Fruit fly (Drosophila melanogaster) whole organism, embryonic: ENCODE measurements around the gene Iyd.

Source experiments
- CG10267 ChIP-seq: fragments of 200-800 bp; sonication (Bioruptor generic); optimal IDR thresholded peaks from 2 replicates; lab custom pipeline; 2018; ENCODE audit warnings: missing biosample characterization, mild to moderate bottlenecking, missing genetic modification characterization, moderate library complexity
- CG11695 ChIP-seq: fragments of 200-800 bp; sonication (Bioruptor generic); IDR thresholded peaks from 3 replicates; pipeline ENCODE4 v1.3.6; 2022; ENCODE audit warnings: missing biosample characterization, missing genetic modification characterization
- CG12104 ChIP-seq: fragments of 200-800 bp; sonication (Bioruptor generic); optimal IDR thresholded peaks from 3 replicates; lab custom pipeline; 2016; ENCODE audit warnings: missing biosample characterization, missing genetic modification characterization
- CG12236 ChIP-seq: fragments of 200-800 bp; sonication (Bioruptor generic); optimal IDR thresholded peaks from 2 replicates; lab custom pipeline; 2016; ENCODE audit warnings: missing biosample characterization, missing genetic modification characterization
- CG1233 ChIP-seq: fragments of 200-800 bp; sonication (Bioruptor generic); optimal IDR thresholded peaks from 4 replicates; lab custom pipeline; 2018; ENCODE audit warnings: missing biosample characterization, mild to moderate bottlenecking, missing genetic modification characterization
- CG14050 ChIP-seq: fragments of 200-800 bp; sonication (Bioruptor generic); IDR thresholded peaks from 3 replicates; pipeline ENCODE4 v1.3.6; 2022; ENCODE audit warnings: missing biosample characterization, missing genetic modification characterization
- CG14441 ChIP-seq: fragments of 200-800 bp; sonication (Bioruptor generic); IDR thresholded peaks from 2 replicates; pipeline ENCODE4 v1.3.6; 2022; ENCODE audit warnings: missing biosample characterization, missing genetic modification characterization
- CG15601 ChIP-seq: fragments of 200-800 bp; sonication (Bioruptor generic); optimal IDR thresholded peaks from 3 replicates; lab custom pipeline; 2019; ENCODE audit warnings: missing biosample characterization, mild to moderate bottlenecking, missing genetic modification characterization, moderate library complexity
- CG1602 ChIP-seq: fragments of 200-800 bp; sonication (Bioruptor generic); optimal IDR thresholded peaks from 3 replicates; lab custom pipeline; 2016; ENCODE audit warnings: missing biosample characterization, missing genetic modification characterization
- CG17186 ChIP-seq: fragments of 200-800 bp; sonication (Bioruptor generic); optimal IDR thresholded peaks from 3 replicates; lab custom pipeline; 2017; ENCODE audit warnings: missing biosample characterization, missing genetic modification reagents, missing genetic modification characterization
- CG17361 ChIP-seq: fragments of 200-800 bp; sonication (Bioruptor generic); IDR thresholded peaks from 3 replicates; pipeline ENCODE4 v1.3.6; 2022; ENCODE audit warnings: missing biosample characterization, missing genetic modification characterization
- CG17612 ChIP-seq: fragments of 200-800 bp; sonication (Bioruptor generic); IDR thresholded peaks from 2 replicates; pipeline ENCODE4 v1.3.6; 2022; ENCODE audit warnings: missing biosample characterization, missing genetic modification characterization
- CG2889 ChIP-seq: fragments of 200-800 bp; sonication (Bioruptor generic); IDR thresholded peaks from 3 replicates; pipeline ENCODE4 v1.3.6; 2022; ENCODE audit warnings: missing biosample characterization, missing genetic modification characterization
- CG3407 ChIP-seq: fragments of 200-800 bp; sonication (Bioruptor generic); optimal IDR thresholded peaks from 2 replicates; lab custom pipeline; 2018; ENCODE audit warnings: missing biosample characterization, mild to moderate bottlenecking, missing genetic modification characterization
- CG4328 ChIP-seq: fragments of 200-800 bp; sonication (Bioruptor generic); optimal IDR thresholded peaks from 3 replicates; lab custom pipeline; 2017; ENCODE audit warnings: missing biosample characterization, missing genetic modification reagents, missing genetic modification characterization
- CG4707 ChIP-seq: fragments of 200-800 bp; sonication (Bioruptor generic); optimal IDR thresholded peaks from 2 replicates; lab custom pipeline; 2018; ENCODE audit warnings: missing biosample characterization, mild to moderate bottlenecking, missing genetic modification characterization, moderate library complexity
- CG8290 ChIP-seq, 3 experiments: fragments of 200-800 bp; sonication (Bioruptor generic); optimal IDR thresholded peaks; 2 replicates each; lab custom pipeline; 2016 to 2019; ENCODE audit warnings: missing biosample characterization in 3 of 3, missing genetic modification characterization in 3 of 3, mild to moderate bottlenecking in 2 of 3, moderate library complexity in 1 of 3
- CG8359 ChIP-seq: fragments of 200-800 bp; sonication (Bioruptor generic); optimal IDR thresholded peaks from 2 replicates; lab custom pipeline; 2017; ENCODE audit warnings: missing biosample characterization, mild to moderate bottlenecking, missing genetic modification characterization, borderline replicate concordance
- CrebB ChIP-seq: fragments of 200-800 bp; sonication (Bioruptor generic); optimal IDR thresholded peaks from 3 replicates; lab custom pipeline; 2018; ENCODE audit warnings: missing biosample characterization, mild to moderate bottlenecking, missing genetic modification characterization
- HHEX ChIP-seq: fragments of 200-800 bp; sonication (Bioruptor generic); optimal IDR thresholded peaks from 3 replicates; lab custom pipeline; 2017; ENCODE audit warnings: missing biosample characterization, mild to moderate bottlenecking, missing genetic modification characterization, missing genetic modification reagents
- HmgD ChIP-seq: fragments of 200-800 bp; sonication (Bioruptor generic); optimal IDR thresholded peaks from 3 replicates; lab custom pipeline; 2016; ENCODE audit warnings: missing biosample characterization, missing genetic modification characterization
- Lpt ChIP-seq: fragments of >200 bp; optimal IDR thresholded peaks from 2 replicates; lab custom pipeline; 2018; ENCODE audit warnings: missing biosample characterization, missing genetic modification characterization
- MTF-1 ChIP-seq: fragments of 200-800 bp; sonication (Bioruptor generic); optimal IDR thresholded peaks from 2 replicates; lab custom pipeline; 2018; ENCODE audit warnings: missing biosample characterization, mild to moderate bottlenecking, missing genetic modification characterization, borderline replicate concordance
- Mad ChIP-seq: fragments of 200-800 bp; sonication (Bioruptor generic); optimal IDR thresholded peaks from 2 replicates; lab custom pipeline; 2016; ENCODE audit warnings: missing biosample characterization, missing genetic modification characterization
- Oli ChIP-seq: fragments of 200-800 bp; sonication (Bioruptor generic); optimal IDR thresholded peaks from 2 replicates; lab custom pipeline; 2018; ENCODE audit warnings: missing biosample characterization, mild to moderate bottlenecking, missing genetic modification characterization, moderate library complexity
- Optix ChIP-seq: fragments of 200-800 bp; sonication (Bioruptor generic); IDR thresholded peaks from 3 replicates; pipeline ENCODE4 v1.3.6; 2022; ENCODE audit warnings: missing biosample characterization, missing genetic modification characterization
- Sry-δ ChIP-seq: fragments of 200-800 bp; sonication (Bioruptor generic); optimal IDR thresholded peaks from 2 replicates; lab custom pipeline; 2016; ENCODE audit warnings: missing biosample characterization, missing genetic modification characterization
- YL-1 ChIP-seq: fragments of 200-800 bp; sonication (Bioruptor generic); optimal IDR thresholded peaks from 3 replicates; lab custom pipeline; 2017; ENCODE audit warnings: missing biosample characterization, mild to moderate bottlenecking, missing genetic modification characterization
- al ChIP-seq: fragments of 200-800 bp; sonication (Bioruptor generic); IDR thresholded peaks from 2 replicates; pipeline ENCODE4 v1.3.6; 2022; ENCODE audit warnings: missing biosample characterization, missing genetic modification characterization
- amos ChIP-seq: fragments of 200-800 bp; sonication (Bioruptor generic); IDR thresholded peaks from 2 replicates; pipeline ENCODE4 v1.3.6; 2022; ENCODE audit warnings: missing biosample characterization, missing genetic modification characterization; ENCODE audit not compliant: partially characterized antibody
- cg ChIP-seq: fragments of 200-800 bp; sonication (Bioruptor generic); optimal IDR thresholded peaks from 3 replicates; lab custom pipeline; 2019; ENCODE audit warnings: missing biosample characterization, mild to moderate bottlenecking, missing genetic modification characterization, moderate library complexity
- cwo ChIP-seq: fragments of 200-800 bp; sonication (Bioruptor generic); optimal IDR thresholded peaks from 3 replicates; lab custom pipeline; 2017; ENCODE audit warnings: missing biosample characterization, missing genetic modification characterization, mild to moderate bottlenecking, moderate library complexity, missing genetic modification reagents
- dmrt11E ChIP-seq: fragments of 200-800 bp; sonication (Bioruptor generic); optimal IDR thresholded peaks from 3 replicates; lab custom pipeline; 2018; ENCODE audit warnings: missing biosample characterization, mild to moderate bottlenecking, missing genetic modification characterization, moderate library complexity
- dpn ChIP-seq, 2 experiments: fragments of 200-800 bp; sonication (Bioruptor generic); optimal IDR thresholded peaks; 3 replicates each; lab custom pipeline; 2016; ENCODE audit warnings: missing biosample characterization in 2 of 2, missing genetic modification characterization in 2 of 2
- gcm2 ChIP-seq: fragments of 200-800 bp; sonication (Bioruptor generic); optimal IDR thresholded peaks from 2 replicates; lab custom pipeline; 2016; ENCODE audit warnings: missing biosample characterization, missing genetic modification characterization
- grau ChIP-seq: fragments of 200-800 bp; optimal IDR thresholded peaks from 3 replicates; lab custom pipeline; 2019; ENCODE audit warnings: missing biosample characterization, mild to moderate bottlenecking, missing genetic modification characterization, moderate library complexity
- gsb-n ChIP-seq: fragments of 200-800 bp; sonication (Bioruptor generic); optimal IDR thresholded peaks from 3 replicates; lab custom pipeline; 2018; ENCODE audit warnings: missing biosample characterization, mild to moderate bottlenecking, missing genetic modification characterization
- insv ChIP-seq, 2 experiments: fragments of 200-800 bp; sonication (Bioruptor generic); optimal IDR thresholded peaks; 3 replicates each; lab custom pipeline; 2016 to 2018; ENCODE audit warnings: missing biosample characterization in 2 of 2, missing genetic modification characterization in 2 of 2
- kni ChIP-seq: fragments of 200-800 bp; sonication (Bioruptor generic); optimal IDR thresholded peaks from 3 replicates; lab custom pipeline; 2017; ENCODE audit warnings: mild to moderate bottlenecking, missing biosample characterization, missing genetic modification reagents, missing genetic modification characterization
- knrl ChIP-seq: fragments of 200-800 bp; sonication (Bioruptor generic); IDR thresholded peaks from 3 replicates; pipeline ENCODE4 v1.3.6; 2022; ENCODE audit warnings: missing biosample characterization, missing genetic modification characterization; ENCODE audit not compliant: partially characterized antibody
- nerfin-1 ChIP-seq: fragments of 200-800 bp; sonication (Bioruptor generic); optimal IDR thresholded peaks from 3 replicates; lab custom pipeline; 2019; ENCODE audit warnings: missing biosample characterization, mild to moderate bottlenecking, missing genetic modification characterization, moderate library complexity
- nerfin-2 ChIP-seq: fragments of 200-800 bp; sonication (Bioruptor generic); IDR thresholded peaks from 2 replicates; pipeline ENCODE4 v1.3.6; 2022; ENCODE audit warnings: missing biosample characterization, missing genetic modification characterization; ENCODE audit not compliant: partially characterized antibody
- run ChIP-seq: fragments of 200-800 bp; sonication (Bioruptor generic); optimal IDR thresholded peaks from 3 replicates; lab custom pipeline; 2018; ENCODE audit warnings: missing biosample characterization, mild to moderate bottlenecking, missing genetic modification characterization
- sd ChIP-seq: fragments of 200-800 bp; sonication (Bioruptor generic); optimal IDR thresholded peaks from 3 replicates; lab custom pipeline; 2018; ENCODE audit warnings: missing biosample characterization, mild to moderate bottlenecking, missing genetic modification characterization, moderate library complexity
- tio ChIP-seq: fragments of 200-800 bp; sonication (Bioruptor generic); optimal IDR thresholded peaks from 2 replicates; lab custom pipeline; 2017; ENCODE audit warnings: missing biosample characterization, missing genetic modification characterization, inconsistent platforms
- toy ChIP-seq: fragments of 200-800 bp; sonication (Bioruptor generic); IDR thresholded peaks from 2 replicates; pipeline ENCODE4 v1.3.6; 2022; ENCODE audit warnings: missing biosample characterization, missing genetic modification characterization
- tx ChIP-seq: fragments of 200-800 bp; sonication (Bioruptor generic); optimal IDR thresholded peaks from 2 replicates; lab custom pipeline; 2016; ENCODE audit warnings: missing biosample characterization, missing genetic modification characterization
- wdn ChIP-seq: fragments of 200-800 bp; sonication (Bioruptor generic); IDR thresholded peaks from 2 replicates; pipeline ENCODE4 v1.3.6; 2022; ENCODE audit warnings: missing biosample characterization, missing genetic modification characterization
- z ChIP-seq: fragments of 200-800 bp; sonication (Bioruptor generic); IDR thresholded peaks from 3 replicates; pipeline ENCODE4 v1.3.6; 2022; ENCODE audit warnings: missing biosample characterization, missing genetic modification characterization

The Iyd gene

dm6 chr3L:11093046-11093520, 3.0 kb downstream of the Iyd start, which contains the start of gene JIL-1 (continued):
- TF ChIP-seq run (tag; lab: Kevin White, UChicago) (no peak), amos (peak; percentile 92), CG10267 (tag; lab: Kevin White, UChicago) (peak; percentile 96), CG8359 (GFP tag; lab: Kevin White, UChicago) (no peak), knrl (peak; percentile 87), CG8290 (GFP tag; optimal IDR thresholded peaks at IDR 0.05; lab: Kevin White, UChicago) (peak; percentile 59), CG8290 (tag; optimal IDR thresholded peaks at IDR 0.05; lab: Kevin White, UChicago) (peak; percentile 9 to 74), z (GFP tag; lab: Robert Waterston, UW) (0 out of 3 replicates have a peak, but pooled peaks have one; percentile 28), CG1602 (peak; percentile 46), gsb-n (tag; lab: Kevin White, UChicago) (peak; percentile 32), Mad (peak; percentile 63), CG17186 (GFP tag; lab: Kevin White, UChicago) (no peak), kni (GFP tag; lab: Kevin White, UChicago) (no peak), CG12104 (GFP tag; lab: Kevin White, UChicago) (no peak), CG3407 (GFP tag; lab: Kevin White, UChicago) (peak; percentile 46), gcm2 (GFP tag; lab: Kevin White, UChicago) (no peak), CG15601 (peak; percentile 39), CG4707 (GFP tag; lab: Kevin White, UChicago) (peak; percentile 25), Oli (tag; lab: Kevin White, UChicago) (peak; percentile 35), dmrt11E (tag; lab: Kevin White, UChicago) (peak; percentile 36), CG14050 (peak; percentile 66; the same call in 2 of the 3 replicates), CrebB (no peak), Lpt (GFP tag; lab: Kevin White, UChicago) (no peak), YL-1 (GFP tag; lab: Kevin White, UChicago) (no peak), CG4328 (GFP tag; lab: Kevin White, UChicago) (no peak), HHEX (GFP tag; lab: Kevin White, UChicago) (peak; percentile 20), insv (GFP tag; optimal IDR thresholded peaks at IDR 0.05; lab: Kevin White, UChicago) (no peak), dpn (GFP tag; optimal IDR thresholded peaks at IDR 0.05; lab: Kevin White, UChicago) (peak; percentile 58 to 60), Optix (GFP tag; lab: Robert Waterston, UW) (no peak), nerfin-1 (tag; lab: Kevin White, UChicago) (peak; percentile 30), nerfin-2 (GFP tag; lab: Robert Waterston, UW) (peak; percentile 80), CG12236 (GFP tag; lab: Kevin White, UChicago) (no peak), CG14441 (GFP tag; lab: Robert Waterston, UW) (peak; percentile 77), MTF-1 (GFP tag; lab: Kevin White, UChicago) (no peak), cg (GFP tag; lab: Kevin White, UChicago) (no peak), cwo (GFP tag; lab: Kevin White, UChicago) (peak; percentile 17), toy (peak; percentile 43; the same call in 1 of the 2 replicates), CG11695 (GFP tag; lab: Robert Waterston, UW) (0 out of 3 replicates have a peak, but pooled peaks have one; percentile 30), tx (peak; percentile 6), al (GFP tag; lab: Robert Waterston, UW) (peak; percentile 72), grau (peak; percentile 66), CG2889 (peak; percentile 63), tio (GFP tag; lab: Kevin White, UChicago) (no peak), CG17612 (GFP tag; lab: Robert Waterston, UW) (no peak), HmgD (no peak), sd (no peak), CG17361 (GFP tag; lab: Robert Waterston, UW) (peak; percentile 61), Sry-δ (GFP tag; lab: Kevin White, UChicago) (peak; percentile 65), CG1233 (GFP tag; lab: Kevin White, UChicago) (peak; percentile 56), wdn (GFP tag; lab: Robert Waterston, UW) (peak; percentile 65)
